Worm (Caenorhabditis elegans): Measurements from ENCODE around the gene D2045.5.

The D2045.5 gene

ce11 chrIII:10481988-10482387, 12.6 kb upstream of the D2045.5 start, which contains the start of gene D2045.8:
Gene D2045.8, plus strand, starts transcription at chrIII:10482288.
- TF ChIP-seq dmd-4 (tag; optimal IDR thresholded peaks at IDR 0.05; ENCODE audit: borderline replicate concordance) = no peak
- TF ChIP-seq ets-4 (tag; optimal IDR thresholded peaks at IDR 0.05) = no peak
- TF ChIP-seq elt-2 (tag; optimal IDR thresholded peaks at IDR 0.05) = peak; percentile 8
- TF ChIP-seq ceh-48 (tag; optimal IDR thresholded peaks at IDR 0.05) = no peak

- TF ChIP-seq ceh-31 (tag; optimal IDR thresholded peaks at IDR 0.05) (no peak), elt-2 (tag; optimal IDR thresholded peaks at IDR 0.05) (no peak), ceh-48 (tag; optimal IDR thresholded peaks at IDR 0.05) (no peak), C38D4.7 (GFP tag; optimal IDR thresholded peaks at IDR 0.05) (no peak), ahr-1 (tag; optimal IDR thresholded peaks at IDR 0.05) (no peak), ceh-45 (GFP tag; IDR thresholded peaks at IDR 0.05) (no peak), lim-6 (tag; optimal IDR thresholded peaks at IDR 0.05) (no peak), ceh-34 (tag; optimal IDR thresholded peaks at IDR 0.05) (no peak), tbx-7 (tag; optimal IDR thresholded peaks at IDR 0.05) (no peak), pag-3 (tag; optimal IDR thresholded peaks at IDR 0.05; ENCODE audit: borderline replicate concordance) (no peak), hlh-13 (GFP tag; optimal IDR thresholded peaks at IDR 0.05) (no peak), nfya-1 (tag; optimal IDR thresholded peaks at IDR 0.05) (no peak), hlh-30 (tag; optimal IDR thresholded peaks at IDR 0.05; ENCODE audit: insufficient read depth) (no peak), pat-9 (tag; optimal IDR thresholded peaks at IDR 0.05) (no peak)
Measured at ce11 chrIII:10481497-10481896, 12.1 kb upstream of the D2045.5 start.

- TF ChIP-seq ceh-19 (GFP tag; optimal IDR thresholded peaks at IDR 0.05) = no peak
- no peak for TF ChIP-seq npax-4 (tag; optimal IDR thresholded peaks at IDR 0.05)
Measured at ce11 chrIII:10479180-10479579, 9.8 kb upstream of the D2045.5 start, which contains the start of gene D2045.7. Gene D2045.7, plus strand, starts transcription at chrIII:10479480.

ce11 chrIII:10474945-10475344, 5.5 kb upstream of the D2045.5 start, which contains the start of gene D2045.9:
Gene D2045.9, plus strand, starts transcription at chrIII:10475245.
- TF ChIP-seq pha-2 (tag; optimal IDR thresholded peaks at IDR 0.05) (no peak), fkh-10 (GFP tag; optimal IDR thresholded peaks at IDR 0.05) (no peak), ceh-22 (tag; optimal IDR thresholded peaks at IDR 0.05) (no peak), F13H6.1 (tag; optimal IDR thresholded peaks at IDR 0.05) (no peak), sox-4 (tag; optimal IDR thresholded peaks at IDR 0.05) (no peak), madf-2 (tag; optimal IDR thresholded peaks at IDR 0.05) (no peak), ceh-9 (tag; optimal IDR thresholded peaks at IDR 0.05) (no peak)

- TF ChIP-seq ahr-1 (tag; optimal IDR thresholded peaks at IDR 0.05) (no peak), ceh-31 (tag; optimal IDR thresholded peaks at IDR 0.05) (no peak), eyg-1 (tag; optimal IDR thresholded peaks at IDR 0.05) (no peak), elt-4 (tag; optimal IDR thresholded peaks at IDR 0.05) (no peak), zip-5 (tag; optimal IDR thresholded peaks at IDR 0.05) (no peak), pha-4 (tag; optimal IDR thresholded peaks at IDR 0.05) (no peak), elt-2 (tag; optimal IDR thresholded peaks at IDR 0.05) (no peak), pqm-1 (tag; optimal IDR thresholded peaks at IDR 0.05) (no peak), ztf-16 (tag; optimal IDR thresholded peaks at IDR 0.05) (no peak), ceh-14 (tag; optimal IDR thresholded peaks at IDR 0.05) (no peak), che-1 (tag; optimal IDR thresholded peaks at IDR 0.05) (no peak), ceh-2 (tag; optimal IDR thresholded peaks at IDR 0.05) (no peak), mec-3 (tag; optimal IDR thresholded peaks at IDR 0.05; ENCODE audit: borderline replicate concordance) (no peak), sox-4 (tag; optimal IDR thresholded peaks at IDR 0.05) (no peak), unc-86 (tag; optimal IDR thresholded peaks at IDR 0.05) (no peak), fkh-10 (GFP tag; optimal IDR thresholded peaks at IDR 0.05) (no peak), C38D4.7 (GFP tag; optimal IDR thresholded peaks at IDR 0.05) (no peak), dmd-4 (tag; optimal IDR thresholded peaks at IDR 0.05; ENCODE audit: borderline replicate concordance) (no peak), K09A11.1 (tag; optimal IDR thresholded peaks at IDR 0.05; ENCODE audit: insufficient read depth) (no peak)
Measured at ce11 chrIII:10470927-10471326, 1.5 kb upstream of the D2045.5 start, which contains the start of gene cul-1. Gene cul-1, plus strand, starts transcription at chrIII:10471237.

Measured in whole organism, late embryonic.